Worm (Caenorhabditis elegans): ENCODE data around the gene F49A5.10.

- TF ChIP-seq zip-8 (tag; optimal IDR thresholded peaks at IDR 0.05) = no peak
- no peak for TF ChIP-seq hlh-1 (tag; optimal IDR thresholded peaks at IDR 0.05)
Observed at ce11 chrV:16827485-16827884, 47.6 kb upstream of the F49A5.10 start, which contains the start of gene srh-216.
